Worm (Caenorhabditis elegans) whole organism, early embryonic: ENCODE data around the gene ins-5.
"Not testable (repeated sequence)": the region's sequence is repeated elsewhere in the genome, so short reads cannot be mapped to it uniquely, and the experiment has no call there.

Source experiments
- B0310.2 ChIP-seq: sonication (generic microtip); optimal IDR thresholded peaks from 2 replicates; lab custom pipeline; 2016; ENCODE audit warnings: mild to moderate bottlenecking, missing genetic modification characterization, missing compliant biosample characterization
- F13C5.2 ChIP-seq: sonication (generic microtip); optimal IDR thresholded peaks from 2 replicates; lab custom pipeline; 2017; ENCODE audit warnings: mild to moderate bottlenecking, missing genetic modification characterization, inconsistent platforms, missing compliant biosample characterization
- aly-1 ChIP-seq: sonication (generic microtip); optimal IDR thresholded peaks from 2 replicates; lab custom pipeline; 2016; ENCODE audit warnings: missing genetic modification characterization, missing compliant biosample characterization
- ama-1 ChIP-seq: fragments of 150-350 bp; optimal IDR thresholded peaks from 2 replicates; lab custom pipeline; 2014
- ceh-13 ChIP-seq: fragments of 200-800 bp; sonication (Bioruptor generic); optimal IDR thresholded peaks from 2 replicates; lab custom pipeline; 2018; ENCODE audit warnings: mild to moderate bottlenecking, missing genetic modification characterization, missing compliant biosample characterization
- ceh-36 ChIP-seq: sonication (generic microtip); optimal IDR thresholded peaks from 2 replicates; lab custom pipeline; 2016; ENCODE audit warnings: missing genetic modification characterization, inconsistent platforms, missing compliant biosample characterization
- ets-7 ChIP-seq: sonication (generic microtip); optimal IDR thresholded peaks from 2 replicates; lab custom pipeline; 2016; ENCODE audit warnings: missing genotype, missing genetic modification characterization, missing compliant biosample characterization
- flt-1 ChIP-seq: fragments of 200-800 bp; sonication (Bioruptor generic); IDR thresholded peaks from 2 replicates; pipeline ENCODE4 v1.3.6; 2022; ENCODE audit warnings: missing genetic modification characterization, missing compliant biosample characterization
- hmbx-1 ChIP-seq: sonication (generic microtip); optimal IDR thresholded peaks from 2 replicates; lab custom pipeline; 2016; ENCODE audit warnings: mild to moderate bottlenecking, missing genetic modification characterization, missing compliant biosample characterization
- hmg-4 ChIP-seq: fragments of 200-800 bp; sonication (Bioruptor generic); optimal IDR thresholded peaks from 2 replicates; lab custom pipeline; 2018; ENCODE audit warnings: mild to moderate bottlenecking, missing genetic modification characterization, missing compliant biosample characterization
- hnd-1 ChIP-seq: sonication (generic microtip); optimal IDR thresholded peaks from 2 replicates; lab custom pipeline; 2016; ENCODE audit warnings: missing genetic modification characterization, missing compliant biosample characterization
- pes-1 ChIP-seq: fragments of 200-800 bp; sonication (Bioruptor generic); IDR thresholded peaks from 2 replicates; pipeline ENCODE4 v1.3.6; 2022; ENCODE audit warnings: missing genetic modification reagents, missing genetic modification characterization, missing compliant biosample characterization
- scrt-1 ChIP-seq: fragments of 200-800 bp; sonication (Bioruptor generic); IDR thresholded peaks from 2 replicates; pipeline ENCODE4 v1.3.6; 2022; ENCODE audit warnings: missing genetic modification characterization, missing compliant biosample characterization
- sea-1 ChIP-seq: fragments of 200-800 bp; sonication (Bioruptor generic); conservative IDR thresholded peaks from 2 replicates; pipeline ENCODE4 v1.3.6; 2022; ENCODE audit warnings: missing genetic modification characterization, missing compliant biosample characterization
- tbx-11 ChIP-seq: fragments of 200-800 bp; sonication (Bioruptor generic); IDR thresholded peaks from 2 replicates; pipeline ENCODE4 v1.3.6; 2022; ENCODE audit warnings: missing genetic modification characterization, missing compliant biosample characterization
- tbx-37 ChIP-seq: fragments of 200-800 bp; sonication (Bioruptor generic); conservative IDR thresholded peaks from 2 replicates; pipeline ENCODE4 v1.3.6; 2022; ENCODE audit warnings: missing genetic modification reagents, missing genetic modification characterization, missing compliant biosample characterization
- tra-4 ChIP-seq: sonication (generic microtip); optimal IDR thresholded peaks from 2 replicates; lab custom pipeline; 2017; ENCODE audit warnings: missing genetic modification characterization, missing compliant biosample characterization

Gene ins-5

ce11 chrII:5974878-5975277 is 22.5 kb upstream of the ins-5 start, which contains the start of gene B0034.5:
B0034.5 (minus strand) TSS chrII:5974978.
- TF ChIP-seq ama-1, result no peak
- no peak for TF ChIP-seq aly-1 (tag; lab: Kevin White, UChicago)
- TF ChIP-seq ceh-36, result no peak

- no peak for TF ChIP-seq ets-7
- no peak for TF ChIP-seq hmg-4 (GFP tag; lab: Kevin White, UChicago)
- no peak for TF ChIP-seq F13C5.2 (tag; lab: Kevin White, UChicago)
- TF ChIP-seq flt-1 (GFP tag; lab: Robert Waterston, UW), result no peak
- TF ChIP-seq B0310.2 (tag; lab: Kevin White, UChicago), result no peak
Observed at ce11 chrII:5988224-5988623, 9.1 kb upstream of the ins-5 start, which contains the start of gene ins-2. ins-2 (plus strand) TSS chrII:5988524.

DNA sequence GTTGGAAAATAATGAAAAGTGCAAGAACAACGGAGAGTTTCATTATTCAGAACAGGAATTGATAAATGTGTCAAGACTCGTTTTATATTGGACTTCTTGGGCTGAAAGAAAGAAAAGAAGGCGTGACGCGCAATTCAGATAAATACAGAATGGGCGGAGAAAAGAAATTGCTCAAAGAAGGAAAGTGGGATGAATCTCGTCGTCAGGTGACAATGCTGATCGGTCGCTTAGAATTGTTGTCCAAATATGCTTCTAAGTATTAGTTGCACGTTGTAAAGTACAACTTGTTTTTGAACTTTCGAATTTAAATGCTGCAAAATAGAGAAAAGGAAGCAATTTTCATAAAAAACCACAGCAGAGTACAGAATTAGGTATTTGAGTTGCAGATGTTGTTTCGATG is 6.7 kb upstream of the ins-5 start, which contains the start of gene ins-3:
ins-3 (minus strand) TSS at position 101 of the 400 bp plus-strand sequence.
- TF ChIP-seq ceh-36, result no peak
- TF ChIP-seq ceh-13 (GFP tag; lab: Kevin White, UChicago), result no peak
- TF ChIP-seq tra-4 (tag; lab: Kevin White, UChicago), result no peak
- no peak for TF ChIP-seq tbx-37 (GFP tag; lab: Robert Waterston, UW)
- TF ChIP-seq ets-7, result no peak
- no peak for TF ChIP-seq F13C5.2 (tag; lab: Kevin White, UChicago)
- TF ChIP-seq hmbx-1 (tag; lab: Kevin White, UChicago), result no peak
- no peak for TF ChIP-seq ama-1
- TF ChIP-seq pes-1 (GFP tag; lab: Robert Waterston, UW), result no peak
- no peak for TF ChIP-seq aly-1 (tag; lab: Kevin White, UChicago)

DNA sequence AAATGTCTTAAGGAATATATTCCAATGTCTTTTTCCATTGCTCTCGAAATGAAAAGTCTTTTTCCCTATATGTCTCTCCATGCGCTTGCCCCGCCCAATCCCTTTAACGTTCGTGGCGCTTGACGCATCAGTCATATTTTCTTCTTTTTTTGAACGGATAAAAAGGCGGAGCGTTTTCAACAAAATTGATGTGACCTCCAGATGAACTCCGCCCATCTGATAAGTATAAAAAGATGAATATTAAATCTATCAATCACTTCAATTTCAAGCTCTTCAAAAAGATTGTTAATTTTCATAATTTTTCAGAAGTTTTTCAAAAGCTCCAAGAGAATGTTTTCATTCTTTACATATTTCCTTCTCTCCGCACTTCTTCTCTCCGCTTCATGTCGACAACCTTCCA is 1.3 kb upstream of the ins-5 start, which contains the start of gene ins-4:
ins-4 (plus strand) TSS at position 301 of the 400 bp plus-strand sequence.
- TF ChIP-seq sea-1 (GFP tag; lab: Robert Waterston, UW) (no peak), hmg-4 (GFP tag; lab: Kevin White, UChicago) (no peak), hnd-1 (tag; lab: Kevin White, UChicago) (no peak), F13C5.2 (tag; lab: Kevin White, UChicago) (no peak), aly-1 (tag; lab: Kevin White, UChicago) (no peak), ets-7 (no peak), flt-1 (GFP tag; lab: Robert Waterston, UW) (no peak), hmbx-1 (tag; lab: Kevin White, UChicago) (no peak), ceh-36 (no peak), tbx-37 (GFP tag; lab: Robert Waterston, UW) (no peak), B0310.2 (tag; lab: Kevin White, UChicago) (no peak), tbx-11 (GFP tag; lab: Robert Waterston, UW) (no peak), pes-1 (GFP tag; lab: Robert Waterston, UW) (no peak), ceh-13 (GFP tag; lab: Kevin White, UChicago) (no peak), scrt-1 (GFP tag; lab: Robert Waterston, UW) (no peak), tra-4 (tag; lab: Kevin White, UChicago) (no peak)

DNA sequence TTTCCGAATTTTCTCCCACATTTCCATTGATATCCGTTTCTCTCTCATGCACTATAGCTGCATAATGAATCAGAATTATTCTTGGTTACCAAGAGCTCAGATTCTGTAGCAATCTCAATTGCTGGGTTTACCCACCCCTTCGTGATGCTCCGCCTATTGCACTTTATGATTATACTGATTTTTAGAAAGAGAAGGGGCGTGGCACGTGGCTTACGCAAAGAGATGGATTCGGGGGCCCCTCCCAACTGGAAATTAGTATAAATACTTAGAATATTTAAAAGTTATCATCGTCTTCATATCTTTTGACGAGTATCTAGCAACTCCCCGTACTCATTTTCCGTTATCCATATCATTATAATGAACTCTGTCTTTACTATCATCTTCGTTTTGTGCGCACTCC is 2.8 kb downstream of the ins-5 start, which contains the start of gene ins-6:
ins-6 (plus strand) TSS at position 301 of the 400 bp plus-strand sequence.
- TF ChIP-seq ceh-13 (GFP tag; lab: Kevin White, UChicago) (no peak), ama-1 (no peak), tra-4 (tag; lab: Kevin White, UChicago) (no peak), sea-1 (GFP tag; lab: Robert Waterston, UW) (no peak), hmbx-1 (tag; lab: Kevin White, UChicago) (no peak), tbx-37 (GFP tag; lab: Robert Waterston, UW) (no peak), B0310.2 (tag; lab: Kevin White, UChicago) (no peak), pes-1 (GFP tag; lab: Robert Waterston, UW) (no peak), ceh-36 (no peak), tbx-11 (GFP tag; lab: Robert Waterston, UW) (no peak), flt-1 (GFP tag; lab: Robert Waterston, UW) (no peak), hmg-4 (GFP tag; lab: Kevin White, UChicago) (no peak), scrt-1 (GFP tag; lab: Robert Waterston, UW) (no peak), F13C5.2 (tag; lab: Kevin White, UChicago) (no peak), ets-7 (no peak), aly-1 (tag; lab: Kevin White, UChicago) (no peak), hnd-1 (tag; lab: Kevin White, UChicago) (no peak)

- no peak for TF ChIP-seq hmbx-1 (tag; lab: Kevin White, UChicago)
- TF ChIP-seq F13C5.2 (tag; lab: Kevin White, UChicago), result no peak
- TF ChIP-seq hnd-1 (tag; lab: Kevin White, UChicago), result no peak
Observed at ce11 chrII:6001004-6001403, 3.6 kb downstream of the ins-5 start.

DNA sequence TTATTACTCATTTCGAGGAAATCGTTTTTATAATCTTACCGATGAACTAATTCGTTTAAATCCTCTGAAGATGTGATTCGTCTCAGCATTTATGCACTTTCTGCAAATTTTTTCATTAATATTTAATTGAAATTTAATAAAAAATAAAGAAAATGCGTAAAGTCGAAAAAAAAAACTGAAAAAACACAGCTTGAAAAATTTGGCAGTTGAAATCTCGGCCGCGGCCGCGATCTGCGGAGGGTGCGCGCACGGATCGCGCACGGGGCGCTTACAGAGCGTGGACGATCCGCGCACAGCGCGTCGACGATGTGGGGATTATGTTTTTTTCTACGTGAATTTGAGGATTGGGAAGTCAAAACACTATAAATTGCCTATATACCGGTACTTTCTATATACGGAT is 11.5 kb downstream of the ins-5 start, which contains the start of gene ZK84.4:
ZK84.4 (minus strand) TSS at position 101 of the 400 bp plus-strand sequence.
- TF ChIP-seq aly-1 (tag; lab: Kevin White, UChicago); ceh-13 (GFP tag; lab: Kevin White, UChicago); ama-1: not testable (repeated sequence)

- no peak for TF ChIP-seq ceh-36
- TF ChIP-seq hmg-4 (GFP tag; lab: Kevin White, UChicago), result no peak
- TF ChIP-seq tra-4 (tag; lab: Kevin White, UChicago), result no peak
- no peak for TF ChIP-seq pes-1 (GFP tag; lab: Robert Waterston, UW)
- TF ChIP-seq ama-1, result no peak
Observed at ce11 chrII:6010544-6010943, 13.2 kb downstream of the ins-5 start, which contains the start of gene ins-20. ins-20 (plus strand) TSS chrII:6010844.
